1 fruit fly cellular context compared by ENCODE assay signal in genomic region chr2L:7628382-7628965, dm6.
A peak's percentile ranks its signal among the peaks of the same experiment; 100 is the strongest.
TF ChIP-seq lines count a peak whose summit lies in the region.

No protein-coding gene starts in this region.

TF ChIP-seq in whole organism, embryonic, 481 proteins besides CTCF, POLR2A, EP300 and RAD21 (continued from another document):
- TF ChIP-seq CG8765 (GFP tag; IDR thresholded peaks at IDR 0.05; lab: Robert Waterston, UW) (no peak), Deaf1 (tag; optimal IDR thresholded peaks at IDR 0.05; lab: Kevin White, UChicago) (no peak), lab (GFP tag; optimal IDR thresholded peaks at IDR 0.05; lab: Kevin White, UChicago) (peak; percentile 85), pfk (GFP tag; optimal IDR thresholded peaks at IDR 0.05; lab: Kevin White, UChicago) (no peak), CG7987 (GFP tag; optimal IDR thresholded peaks at IDR 0.05; lab: Kevin White, UChicago) (peak; percentile 49), ewg (GFP tag; optimal IDR thresholded peaks at IDR 0.05; lab: Kevin White, UChicago) (no peak), ac (GFP tag; optimal IDR thresholded peaks at IDR 0.05; lab: Kevin White, UChicago) (no peak), CG5245 (GFP tag; optimal IDR thresholded peaks at IDR 0.05; lab: Kevin White, UChicago) (peak; percentile 13), tx (GFP tag; optimal IDR thresholded peaks at IDR 0.05; lab: Kevin White, UChicago) (no peak), nmo (GFP tag; optimal IDR thresholded peaks at IDR 0.05; lab: Kevin White, UChicago) (no peak), cg (GFP tag; optimal IDR thresholded peaks at IDR 0.05; lab: Kevin White, UChicago) (no peak), usp (GFP tag; optimal IDR thresholded peaks at IDR 0.05; lab: Kevin White, UChicago) (no peak), CG16779 (GFP tag; IDR thresholded peaks at IDR 0.05; lab: Robert Waterston, UW) (no peak), ab (GFP tag; optimal IDR thresholded peaks at IDR 0.05; lab: Kevin White, UChicago) (no peak), Atf6 (GFP tag; IDR thresholded peaks at IDR 0.05; lab: Robert Waterston, UW) (0 out of 2 replicates have a peak, but pooled peaks have one; percentile 10), CG3847 (GFP tag; IDR thresholded peaks at IDR 0.05; lab: Robert Waterston, UW) (no peak), HLHmδ (GFP tag; optimal IDR thresholded peaks at IDR 0.05; lab: Kevin White, UChicago) (no peak), CG16863 (GFP tag; optimal IDR thresholded peaks at IDR 0.05; lab: Kevin White, UChicago) (peak; percentile 7), D (optimal IDR thresholded peaks at IDR 0.05; lab: Kevin White, UChicago) (no peak), D (GFP tag; optimal IDR thresholded peaks at IDR 0.05; lab: Kevin White, UChicago) (no peak), CG10654 (GFP tag; optimal IDR thresholded peaks at IDR 0.05; lab: Kevin White, UChicago) (no peak), CG7357 (GFP tag; IDR thresholded peaks at IDR 0.05; lab: Robert Waterston, UW) (no peak)
